Fruit fly (Drosophila melanogaster) whole organism, larva: ENCODE data around the gene Sc2.

Experiments used
- noc ChIP-seq: fragments of 200-800 bp; sonication (Bioruptor generic); optimal IDR thresholded peaks from 3 replicates; lab custom pipeline; 2019; ENCODE audit warnings: missing biosample characterization, mild to moderate bottlenecking, missing genetic modification characterization, moderate library complexity

Sc2 gene

dm6 chr3L:3926191-3926765 is 23.0 kb downstream of the Sc2 start:
- TF ChIP-seq noc (tag; lab: Kevin White, UChicago), result no peak

DNA sequence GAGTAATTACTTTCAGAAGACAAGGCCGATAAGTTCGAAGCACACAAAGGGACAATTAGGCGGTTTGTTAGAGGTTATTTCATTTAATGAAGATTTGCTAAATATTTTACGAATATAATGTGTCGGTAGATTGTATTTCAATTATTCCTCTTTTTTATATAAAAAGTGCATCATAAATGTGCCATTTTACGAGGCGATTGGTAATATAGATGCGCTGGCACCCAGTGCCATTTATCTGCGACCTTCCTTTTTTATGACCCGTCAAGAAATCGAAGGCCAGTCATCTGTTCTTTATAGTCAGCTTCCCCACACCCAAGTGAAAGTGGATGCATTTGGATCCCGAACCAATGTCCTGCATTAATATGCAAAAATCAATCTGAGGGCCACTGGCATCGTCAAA is 24.2 kb downstream of the Sc2 start:
- TF ChIP-seq noc (tag; lab: Kevin White, UChicago), result no peak

- peak; percentile 98 for TF ChIP-seq noc (tag; lab: Kevin White, UChicago)
Measured at dm6 chr3L:3928205-3928942, 25.1 kb downstream of the Sc2 start.

dm6 chr3L:3928943-3929785 is 25.9 kb downstream of the Sc2 start:
- TF ChIP-seq noc (tag; lab: Kevin White, UChicago), result peak; percentile 62

dm6 chr3L:3929968-3930767 is 26.9 kb downstream of the Sc2 start:
- peak; percentile 6 for TF ChIP-seq noc (tag; lab: Kevin White, UChicago)

- TF ChIP-seq noc (tag; lab: Kevin White, UChicago), result no peak
Measured at dm6 chr3L:3930930-3931329, 27.6 kb downstream of the Sc2 start.

DNA sequence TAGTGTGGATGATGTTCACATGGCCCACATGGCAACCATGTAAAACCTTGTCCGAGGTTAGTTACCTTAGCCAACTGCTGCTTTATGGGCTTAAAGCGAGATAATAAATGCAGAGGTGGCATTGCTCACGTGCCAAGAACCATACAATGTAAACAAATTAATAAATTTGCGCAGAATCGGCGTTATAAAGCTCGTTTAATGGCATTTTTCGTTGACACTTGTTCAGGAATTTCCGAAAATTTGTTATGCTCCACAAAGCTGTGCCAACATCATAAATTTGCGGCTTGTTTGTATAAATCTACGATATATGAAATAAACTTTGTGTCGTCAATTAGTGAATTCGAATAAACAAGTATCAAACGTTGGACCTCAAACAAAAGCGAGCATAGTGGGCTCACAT is 28.5 kb downstream of the Sc2 start:
- peak; percentile 23 for TF ChIP-seq noc (tag; lab: Kevin White, UChicago)

DNA sequence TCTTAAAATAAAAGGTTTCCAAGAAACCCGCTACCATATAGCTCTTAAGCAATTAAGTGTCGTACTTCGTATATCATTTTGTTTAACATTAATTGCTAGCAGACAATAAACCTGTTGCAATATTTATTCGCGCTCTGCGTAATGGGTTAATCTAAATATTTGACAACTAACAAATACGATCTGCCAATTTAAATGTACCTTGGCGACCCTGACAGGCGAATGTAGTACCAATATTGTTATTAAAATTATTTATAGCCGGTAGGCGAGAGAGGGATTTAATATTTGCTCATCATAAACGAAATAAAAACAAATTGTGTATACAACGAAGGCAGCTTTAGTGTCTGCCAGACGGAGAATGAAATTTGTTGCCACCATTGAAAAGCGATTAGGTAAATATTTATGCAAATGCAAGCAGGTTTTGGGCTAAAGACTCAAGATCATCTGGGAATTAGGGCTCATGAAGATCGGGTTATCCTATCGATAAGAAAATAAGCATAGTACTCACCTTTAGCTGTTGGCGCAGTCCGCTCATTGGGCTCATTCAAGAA is 29.5 kb downstream of the Sc2 start:
- peak; percentile 31 for TF ChIP-seq noc (tag; lab: Kevin White, UChicago)

- TF ChIP-seq noc (tag; lab: Kevin White, UChicago), result no peak
Measured at dm6 chr3L:3933599-3933998, 30.3 kb downstream of the Sc2 start.

DNA sequence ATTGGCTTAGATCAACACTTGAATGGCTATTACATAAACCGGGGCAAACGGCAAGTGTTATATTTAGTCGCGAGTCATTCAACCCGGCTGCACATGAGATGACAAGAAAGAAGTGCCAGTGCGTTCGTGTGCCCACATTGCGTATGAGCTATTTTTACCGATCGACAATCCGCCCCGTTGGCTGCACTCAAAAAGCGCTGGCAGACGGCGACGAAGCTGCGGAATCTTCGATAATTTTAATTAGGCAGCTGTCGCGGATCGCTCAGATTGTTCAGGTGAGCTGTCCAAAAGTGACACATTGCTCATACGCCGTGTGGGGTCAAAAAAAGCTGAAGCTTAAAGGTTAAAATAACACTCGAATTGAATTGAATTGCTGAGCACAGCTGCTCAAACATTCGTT is 30.8 kb downstream of the Sc2 start:
- no peak for TF ChIP-seq noc (tag; lab: Kevin White, UChicago)

dm6 chr3L:3935567-3936207 is 32.4 kb downstream of the Sc2 start, which contains the start of gene Eip63F-1:
Eip63F-1 (minus strand) TSS chr3L:3935617.
- peak; percentile 81 for TF ChIP-seq noc (tag; lab: Kevin White, UChicago)

DNA sequence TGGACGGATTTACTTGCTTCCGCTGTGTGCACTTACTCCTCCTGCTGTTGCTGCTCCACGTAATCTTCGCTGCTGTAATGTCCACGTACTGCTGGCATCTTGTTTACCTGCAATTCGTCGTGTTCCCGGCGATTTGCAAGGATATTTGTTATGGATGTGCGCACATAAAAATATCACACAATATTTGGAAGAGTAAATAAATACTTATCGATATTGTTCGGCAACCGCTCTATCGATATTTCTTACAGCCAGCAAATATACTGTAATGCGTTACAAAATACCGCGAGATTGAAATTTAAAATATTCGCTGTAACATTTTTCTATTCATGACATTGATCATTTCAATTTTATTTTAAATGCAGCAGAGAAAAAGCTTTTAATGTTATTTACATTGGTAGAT is 34.5 kb downstream of the Sc2 start, which contains the start of gene CG10866:
TSS of gene CG10866 (minus strand) at position 187 of the 400 bp plus-strand sequence.
- TF ChIP-seq noc (tag; lab: Kevin White, UChicago), result no peak

DNA sequence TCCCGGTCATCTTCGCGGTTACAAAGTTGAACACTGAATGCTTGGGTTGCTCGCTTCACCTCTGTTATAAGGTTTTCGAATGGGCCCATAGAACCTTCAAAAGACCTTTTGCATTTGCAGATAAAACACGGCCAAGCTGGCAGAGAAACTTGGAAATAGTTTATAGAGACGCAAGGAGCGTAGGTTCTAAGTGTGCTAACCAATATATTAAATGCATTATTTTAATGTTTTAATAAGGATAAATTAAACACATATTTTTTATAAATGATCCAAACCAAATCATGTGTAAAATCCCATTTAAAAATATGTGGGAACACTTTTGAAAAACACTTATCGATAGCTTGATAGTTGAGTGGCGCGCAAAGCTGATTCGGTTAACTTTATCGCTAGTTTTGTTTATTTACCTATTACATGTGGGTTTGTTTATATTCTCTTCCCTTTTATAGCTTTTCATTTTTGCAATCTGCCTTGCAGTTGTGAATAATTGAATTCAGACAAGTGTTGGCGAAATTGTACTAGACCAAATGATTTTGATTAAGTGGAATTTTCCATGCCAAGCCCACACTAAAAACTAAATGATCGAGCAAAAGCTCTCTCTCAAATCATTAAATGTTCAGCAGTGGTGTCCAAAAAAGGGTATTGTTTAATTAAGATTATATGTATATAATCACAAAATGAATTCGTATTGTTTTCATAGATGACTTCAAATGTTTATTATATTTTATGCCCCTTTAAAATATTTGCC is 37.0 kb downstream of the Sc2 start, which contains the start of gene CG12766:
TSS of gene CG12766 (minus strand) at position 51 of the 745 bp plus-strand sequence.
- peak; percentile 77 for TF ChIP-seq noc (tag; lab: Kevin White, UChicago)
